Worm (Caenorhabditis elegans) whole organism, L4/young adult: ENCODE results near the gene nspb-8.

ENCODE experiments used
- dao-5 ChIP-seq: sonication (generic microtip); optimal IDR thresholded peaks from 2 replicates; lab custom pipeline; 2016; ENCODE audit warnings: missing genotype, missing genetic modification characterization, moderate library complexity, missing compliant biosample characterization
- him-1 ChIP-seq: sonication (generic microtip); optimal IDR thresholded peaks from 2 replicates; lab custom pipeline; 2016; ENCODE audit warnings: missing genotype, missing genetic modification reagents, missing genetic modification characterization, missing compliant biosample characterization

- no peak for TF ChIP-seq him-1 (tag; lab: Kevin White, UChicago)
- no peak for TF ChIP-seq dao-5
Observed at ce11 chrII:14593281-14593680, 12.8 kb upstream of the nspb-8 start, which contains the start of gene catp-4.
